Worm (Caenorhabditis elegans) whole organism, late embryonic: ENCODE data around the gene daf-9.

ENCODE experiments used
- C08G9.2 ChIP-seq: sonication (generic microtip); optimal IDR thresholded peaks from 2 replicates; lab custom pipeline; 2016; ENCODE audit warnings: mild to moderate bottlenecking, missing genetic modification characterization, moderate library complexity, missing compliant biosample characterization
- C38D4.7 ChIP-seq: fragments of 200-800 bp; sonication (Bioruptor generic); optimal IDR thresholded peaks from 2 replicates; lab custom pipeline; 2018; ENCODE audit warnings: mild to moderate bottlenecking, missing genetic modification characterization, moderate library complexity, missing compliant biosample characterization
- F13H6.1 ChIP-seq: sonication (generic microtip); optimal IDR thresholded peaks from 2 replicates; lab custom pipeline; 2016; ENCODE audit warnings: missing genetic modification characterization, missing compliant biosample characterization
- K02D7.2 ChIP-seq: sonication (generic microtip); optimal IDR thresholded peaks from 2 replicates; lab custom pipeline; 2017; ENCODE audit warnings: mild to moderate bottlenecking, missing genetic modification characterization, missing compliant biosample characterization
- K09A11.1 ChIP-seq: sonication (generic microtip); optimal IDR thresholded peaks from 2 replicates; lab custom pipeline; 2017; ENCODE audit warnings: antibody characterized with exemption, mild to moderate bottlenecking, missing genetic modification characterization, missing compliant biosample characterization; ENCODE audit not compliant: insufficient read depth
- T23F11.4 ChIP-seq: fragments of 200-800 bp; sonication (Bioruptor generic); optimal IDR thresholded peaks from 2 replicates; lab custom pipeline; 2018; ENCODE audit warnings: mild to moderate bottlenecking, missing genetic modification characterization, missing compliant biosample characterization
- ama-1 ChIP-seq: fragments of 150-350 bp; optimal IDR thresholded peaks from 2 replicates; lab custom pipeline; 2014
- ceh-2 ChIP-seq: sonication (generic microtip); optimal IDR thresholded peaks from 2 replicates; lab custom pipeline; 2016; ENCODE audit warnings: missing genotype, missing genetic modification characterization, missing compliant biosample characterization
- ceh-22 ChIP-seq: sonication (generic microtip); optimal IDR thresholded peaks from 2 replicates; lab custom pipeline; 2017; ENCODE audit warnings: missing biosample characterization, missing genetic modification characterization
- ceh-24 ChIP-seq: sonication (generic microtip); optimal IDR thresholded peaks from 2 replicates; lab custom pipeline; 2016; ENCODE audit warnings: mild to moderate bottlenecking, missing genetic modification characterization, missing compliant biosample characterization
- ceh-31 ChIP-seq: sonication (generic microtip); optimal IDR thresholded peaks from 2 replicates; lab custom pipeline; 2016; ENCODE audit warnings: missing genetic modification characterization, missing compliant biosample characterization
- ceh-48 ChIP-seq: sonication (generic microtip); optimal IDR thresholded peaks from 2 replicates; lab custom pipeline; 2016; ENCODE audit warnings: missing genetic modification characterization, inconsistent platforms, missing compliant biosample characterization
- ceh-9 ChIP-seq: sonication (generic microtip); optimal IDR thresholded peaks from 2 replicates; lab custom pipeline; 2016; ENCODE audit warnings: mild to moderate bottlenecking, missing genetic modification characterization, inconsistent platforms, missing compliant biosample characterization
- dve-1 ChIP-seq: sonication (generic microtip); optimal IDR thresholded peaks from 2 replicates; lab custom pipeline; 2017; ENCODE audit warnings: antibody characterized with exemption, mild to moderate bottlenecking, missing genetic modification characterization, missing compliant biosample characterization
- elt-2 ChIP-seq: sonication (generic microtip); optimal IDR thresholded peaks from 2 replicates; lab custom pipeline; 2016; ENCODE audit warnings: missing genetic modification reagents, missing genetic modification characterization, missing compliant biosample characterization
- elt-4 ChIP-seq: sonication (generic microtip); optimal IDR thresholded peaks from 2 replicates; lab custom pipeline; 2016; ENCODE audit warnings: missing genetic modification characterization, missing compliant biosample characterization
- ets-4 ChIP-seq: sonication (generic microtip); optimal IDR thresholded peaks from 2 replicates; lab custom pipeline; 2016; ENCODE audit warnings: missing genetic modification characterization, missing compliant biosample characterization
- eyg-1 ChIP-seq: sonication (generic microtip); optimal IDR thresholded peaks from 2 replicates; lab custom pipeline; 2016; ENCODE audit warnings: missing genotype, missing genetic modification characterization, missing compliant biosample characterization
- fax-1 ChIP-seq: sonication (generic microtip); optimal IDR thresholded peaks from 2 replicates; lab custom pipeline; 2016; ENCODE audit warnings: missing genotype, missing genetic modification characterization, missing compliant biosample characterization
- fkh-10 ChIP-seq: fragments of 150-350 bp; optimal IDR thresholded peaks from 2 replicates; lab custom pipeline; 2014; ENCODE audit warnings: missing biosample characterization, missing genetic modification reagents, missing genetic modification characterization
- fkh-6 ChIP-seq: sonication (generic microtip); optimal IDR thresholded peaks from 2 replicates; lab custom pipeline; 2016; ENCODE audit warnings: missing genetic modification characterization, missing compliant biosample characterization
- hlh-13 ChIP-seq: fragments of 200-800 bp; sonication (Bioruptor generic); optimal IDR thresholded peaks from 2 replicates; lab custom pipeline; 2018; ENCODE audit warnings: mild to moderate bottlenecking, missing genetic modification characterization, missing compliant biosample characterization
- hlh-15 ChIP-seq: sonication (generic microtip); optimal IDR thresholded peaks from 2 replicates; lab custom pipeline; 2016; ENCODE audit warnings: missing genetic modification characterization, missing compliant biosample characterization
- hlh-6 ChIP-seq: sonication (generic microtip); optimal IDR thresholded peaks from 2 replicates; lab custom pipeline; 2016; ENCODE audit warnings: missing genotype, missing genetic modification characterization, missing compliant biosample characterization
- hlh-8 ChIP-seq: sonication (generic microtip); optimal IDR thresholded peaks from 2 replicates; lab custom pipeline; 2016; ENCODE audit warnings: missing genotype, missing genetic modification characterization, missing compliant biosample characterization
- lim-6 ChIP-seq: sonication (generic microtip); optimal IDR thresholded peaks from 2 replicates; lab custom pipeline; 2016; ENCODE audit warnings: missing genetic modification characterization, missing compliant biosample characterization
- madf-2 ChIP-seq: sonication (generic microtip); optimal IDR thresholded peaks from 2 replicates; lab custom pipeline; 2017; ENCODE audit warnings: missing genetic modification characterization, missing compliant biosample characterization
- mec-3 ChIP-seq: sonication (generic microtip); optimal IDR thresholded peaks from 2 replicates; lab custom pipeline; 2016; ENCODE audit warnings: borderline replicate concordance, missing genetic modification characterization, missing compliant biosample characterization
- nhr-232 ChIP-seq: sonication (generic microtip); optimal IDR thresholded peaks from 2 replicates; lab custom pipeline; 2016; ENCODE audit warnings: missing genetic modification characterization, missing compliant biosample characterization
- npax-4 ChIP-seq: sonication (generic microtip); optimal IDR thresholded peaks from 2 replicates; lab custom pipeline; 2016; ENCODE audit warnings: missing genetic modification characterization, missing compliant biosample characterization
- pax-1 ChIP-seq: fragments of 150-350 bp; optimal IDR thresholded peaks from 2 replicates; lab custom pipeline; 2014; ENCODE audit warnings: missing biosample characterization, missing genetic modification characterization
- pha-2 ChIP-seq: sonication (generic microtip); optimal IDR thresholded peaks from 2 replicates; lab custom pipeline; 2017; ENCODE audit warnings: mild to moderate bottlenecking, missing genetic modification characterization, missing compliant biosample characterization
- rnt-1 ChIP-seq: sonication (generic microtip); optimal IDR thresholded peaks from 2 replicates; lab custom pipeline; 2016; ENCODE audit warnings: missing genetic modification characterization, missing compliant biosample characterization
- syd-9 ChIP-seq: sonication (generic microtip); optimal IDR thresholded peaks from 2 replicates; lab custom pipeline; 2016; ENCODE audit warnings: mild to moderate bottlenecking, missing genetic modification characterization, moderate library complexity, missing compliant biosample characterization
- tbx-2 ChIP-seq: sonication (generic microtip); optimal IDR thresholded peaks from 2 replicates; lab custom pipeline; 2016; ENCODE audit warnings: missing genetic modification characterization, missing compliant biosample characterization
- ttx-3 ChIP-seq: sonication (generic microtip); optimal IDR thresholded peaks from 2 replicates; lab custom pipeline; 2016; ENCODE audit warnings: missing genetic modification reagents, missing genetic modification characterization, missing compliant biosample characterization
- unc-42 ChIP-seq: sonication (generic microtip); optimal IDR thresholded peaks from 2 replicates; lab custom pipeline; 2016; ENCODE audit warnings: missing genotype, missing genetic modification characterization, missing compliant biosample characterization
- unc-55 ChIP-seq: sonication (generic microtip); optimal IDR thresholded peaks from 2 replicates; lab custom pipeline; 2017; ENCODE audit warnings: missing biosample characterization, missing genetic modification reagents, missing genetic modification characterization
- unc-86 ChIP-seq: sonication (generic microtip); optimal IDR thresholded peaks from 2 replicates; lab custom pipeline; 2016; ENCODE audit warnings: missing genetic modification characterization, missing compliant biosample characterization
- ztf-16 ChIP-seq: sonication (generic microtip); optimal IDR thresholded peaks from 2 replicates; lab custom pipeline; 2017; ENCODE audit warnings: missing genetic modification characterization, missing compliant biosample characterization

Gene daf-9

ce11 chrX:6207687-6208088, 11.0 kb downstream of the daf-9 start, which contains the start of gene T13C5.6 (continued):
- TF ChIP-seq tbx-2, result peak; percentile 98
- peak; percentile 94 for TF ChIP-seq npax-4 (tag; lab: Kevin White, UChicago)
- no peak for TF ChIP-seq pax-1
- TF ChIP-seq C08G9.2, result peak; percentile 95
- peak; percentile 96 for TF ChIP-seq ets-4 (tag; lab: Kevin White, UChicago)
- peak; percentile 96 for TF ChIP-seq ceh-24 (tag; lab: Kevin White, UChicago)
- TF ChIP-seq hlh-13 (GFP tag; lab: Kevin White, UChicago), result peak; percentile 96
- TF ChIP-seq F13H6.1 (tag; lab: Kevin White, UChicago), result peak; percentile 96
- no peak for TF ChIP-seq ama-1 (lab: Kevin White, UChicago)
- peak; percentile 98 for TF ChIP-seq hlh-6 (tag; lab: Kevin White, UChicago)
- TF ChIP-seq fkh-6 (tag; lab: Kevin White, UChicago), result peak; percentile 97
- peak; percentile 58 for TF ChIP-seq ceh-22 (tag; lab: Kevin White, UChicago)
- TF ChIP-seq elt-2, result peak; percentile 98
- TF ChIP-seq C38D4.7 (GFP tag; lab: Kevin White, UChicago), result peak; percentile 94
- peak; percentile 98 for TF ChIP-seq ceh-2 (tag; lab: Kevin White, UChicago)
- peak; percentile 82 for TF ChIP-seq fkh-10 (GFP tag; lab: Kevin White, UChicago)
- TF ChIP-seq madf-2 (tag; lab: Kevin White, UChicago), result peak; percentile 95
- peak; percentile 97 for TF ChIP-seq syd-9 (tag; lab: Kevin White, UChicago)
- peak; percentile 97 for TF ChIP-seq fax-1
- peak; percentile 97 for TF ChIP-seq T23F11.4 (GFP tag; lab: Kevin White, UChicago)
- TF ChIP-seq pha-2 (tag; lab: Kevin White, UChicago), result peak; percentile 95
- peak; percentile 93 for TF ChIP-seq K02D7.2
- TF ChIP-seq eyg-1 (tag; lab: Kevin White, UChicago), result peak; percentile 97
- peak; percentile 98 for TF ChIP-seq rnt-1
- TF ChIP-seq hlh-8 (tag; lab: Kevin White, UChicago), result peak; percentile 97
- TF ChIP-seq dve-1, result peak; percentile 94
- TF ChIP-seq ttx-3 (tag; lab: Kevin White, UChicago), result peak; percentile 95
- TF ChIP-seq elt-4 (tag; lab: Kevin White, UChicago), result peak; percentile 95

ce11 chrX:6208463-6208862, 11.7 kb downstream of the daf-9 start, which contains the start of gene C14F11.7:
C14F11.7 (minus strand) TSS chrX:6208563.
- TF ChIP-seq hlh-8 (tag; lab: Kevin White, UChicago) (no peak), ceh-48 (tag; lab: Kevin White, UChicago) (no peak), ceh-22 (tag; lab: Kevin White, UChicago) (no peak), ztf-16 (no peak), F13H6.1 (tag; lab: Kevin White, UChicago) (no peak), fkh-6 (tag; lab: Kevin White, UChicago) (no peak), K09A11.1 (tag; lab: Kevin White, UChicago) (no peak), unc-55 (GFP tag; lab: Kevin White, UChicago) (no peak), tbx-2 (no peak), hlh-13 (GFP tag; lab: Kevin White, UChicago) (no peak), ceh-2 (tag; lab: Kevin White, UChicago) (no peak), ceh-9 (tag; lab: Kevin White, UChicago) (no peak), nhr-232 (no peak), pax-1 (no peak), hlh-15 (tag; lab: Kevin White, UChicago) (no peak), mec-3 (tag; lab: Kevin White, UChicago) (no peak), lim-6 (tag; lab: Kevin White, UChicago) (no peak)

- TF ChIP-seq fkh-10 (GFP tag; lab: Kevin White, UChicago) (no peak), ceh-31 (tag; lab: Kevin White, UChicago) (peak; percentile 33), unc-86 (tag; lab: Kevin White, UChicago) (no peak), unc-42 (tag; lab: Kevin White, UChicago) (peak; percentile 77)
Observed at ce11 chrX:6211322-6211820, 14.6 kb downstream of the daf-9 start.
